Fruit fly (Drosophila melanogaster): ENCODE measurements around the gene CG17300.

DNA sequence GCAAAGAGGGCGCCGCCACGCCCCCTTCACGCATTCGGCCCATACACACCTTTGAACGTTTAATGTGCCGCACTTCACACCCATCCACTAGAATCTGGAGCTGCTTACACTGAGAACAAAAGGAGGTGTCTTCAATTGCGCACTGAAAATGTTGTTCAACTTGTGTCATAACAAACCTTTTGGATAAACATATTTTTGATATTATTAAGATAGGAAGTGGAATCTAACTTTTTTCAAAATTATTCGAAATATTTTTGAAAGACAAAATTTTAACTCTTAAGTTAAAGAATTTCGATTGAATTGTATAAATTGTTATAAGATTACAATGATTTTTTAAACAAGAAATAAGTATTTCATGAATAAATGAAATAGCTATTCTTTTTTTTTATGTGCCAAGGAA lies 18.8 kb downstream of the CG17300 start:
- TF ChIP-seq CG9948 (tag; optimal IDR thresholded peaks at IDR 0.05) (peak; percentile 35), CG12605 (GFP tag; IDR thresholded peaks at IDR 0.05) (no peak), gl (tag; optimal IDR thresholded peaks at IDR 0.05) (no peak), EcR (GFP tag; optimal IDR thresholded peaks at IDR 0.05) (no peak), CG8159 (tag; optimal IDR thresholded peaks at IDR 0.05) (no peak), CG14655 (GFP tag; optimal IDR thresholded peaks at IDR 0.05) (peak; percentile 46), CG17806 (tag; optimal IDR thresholded peaks at IDR 0.05) (peak; percentile 15), D1 (tag; optimal IDR thresholded peaks at IDR 0.05) (no peak), CG8301 (tag; optimal IDR thresholded peaks at IDR 0.05) (peak; percentile 15), Pif1A (GFP tag; optimal IDR thresholded peaks at IDR 0.05) (peak; percentile 6)

All from whole organism, pupa.